Worm (Caenorhabditis elegans) whole organism, late embryonic: Measurements from ENCODE around the gene cnp-2.

Source experiments
- Y22D7AL.16 ChIP-seq: sonication (generic microtip); optimal IDR thresholded peaks from 2 replicates; lab custom pipeline; 2016; ENCODE audit warnings: missing genetic modification characterization, missing compliant biosample characterization
- ceh-2 ChIP-seq: sonication (generic microtip); optimal IDR thresholded peaks from 2 replicates; lab custom pipeline; 2016; ENCODE audit warnings: missing genotype, missing genetic modification characterization, missing compliant biosample characterization
- hlh-30 ChIP-seq: sonication (generic microtip); optimal IDR thresholded peaks from 2 replicates; lab custom pipeline; 2017; ENCODE audit warnings: antibody characterized with exemption, missing genetic modification characterization, missing compliant biosample characterization; ENCODE audit not compliant: insufficient read depth

DNA sequence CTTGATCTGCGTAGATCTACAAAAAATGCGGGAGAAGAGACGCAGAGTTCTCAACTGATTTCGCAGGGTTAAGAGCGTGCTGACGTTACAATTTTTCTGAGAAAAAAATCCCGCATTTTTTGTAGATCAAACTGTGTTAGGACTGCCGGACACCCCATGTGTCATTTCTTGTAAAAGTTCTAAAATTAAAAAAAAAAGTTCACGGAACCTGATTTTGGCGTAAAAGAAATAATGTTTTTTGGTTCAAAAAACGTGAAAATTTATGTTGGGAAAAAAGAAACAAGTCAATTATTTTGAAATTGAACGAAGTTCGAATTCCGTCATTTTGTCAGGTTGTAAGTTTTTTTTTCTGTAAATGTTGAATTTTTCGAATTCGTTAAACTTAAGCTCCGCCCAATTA, 15.8 kb downstream of the cnp-2 start, which contains the start of gene Y46G5A.34:
- TF ChIP-seq hlh-30 (tag; lab: Kevin White, UChicago): no peak
- no peak for TF ChIP-seq Y22D7AL.16 (tag; lab: Kevin White, UChicago)
- no peak for TF ChIP-seq ceh-2 (tag; lab: Kevin White, UChicago)
